Worm (Caenorhabditis elegans) whole organism, L4 larva: Measurements from ENCODE around the gene B0034.4.

Source experiments
- D1046.2 ChIP-seq: fragments of 200-800 bp; sonication (Bioruptor generic); IDR thresholded peaks from 2 replicates; pipeline ENCODE4 v1.3.6; 2022; ENCODE audit warnings: missing genetic modification characterization, missing compliant biosample characterization
- F10B5.3 ChIP-seq: sonication (generic microtip); optimal IDR thresholded peaks from 2 replicates; lab custom pipeline; 2016; ENCODE audit warnings: mild to moderate bottlenecking, missing genetic modification characterization, missing compliant biosample characterization
- F26F4.8 ChIP-seq: fragments of 200-800 bp; sonication (Bioruptor generic); conservative IDR thresholded peaks from 2 replicates; pipeline ENCODE4 v1.3.6; 2022; ENCODE audit warnings: missing genetic modification characterization, missing compliant biosample characterization
- aha-1 ChIP-seq: fragments of 150-350 bp; peaks from one replicate; lab custom pipeline; 2014; ENCODE audit warnings: missing biosample characterization, missing genetic modification characterization
- arid-1 ChIP-seq: fragments of 200-800 bp; sonication (Bioruptor generic); conservative IDR thresholded peaks from 2 replicates; pipeline ENCODE4 v1.3.6; 2022; ENCODE audit warnings: missing genetic modification reagents, missing genetic modification characterization, missing compliant biosample characterization
- ceh-44 ChIP-seq: fragments of 200-800 bp; sonication (Bioruptor generic); IDR thresholded peaks from 2 replicates; pipeline ENCODE4 v1.3.6; 2022; ENCODE audit warnings: missing genetic modification reagents, missing genetic modification characterization, missing compliant biosample characterization
- ceh-62 ChIP-seq: sonication (generic microtip); optimal IDR thresholded peaks from 2 replicates; lab custom pipeline; 2017; ENCODE audit warnings: missing biosample characterization, missing genetic modification characterization
- ces-1 ChIP-seq: fragments of 150-350 bp; sonication (generic microtip); optimal IDR thresholded peaks from 4 replicates; lab custom pipeline; 2014; ENCODE audit warnings: missing biosample characterization, missing genetic modification reagents, missing genetic modification characterization
- cey-2 ChIP-seq: sonication (generic microtip); optimal IDR thresholded peaks from 3 replicates; lab custom pipeline; 2017; ENCODE audit warnings: missing genetic modification characterization, mild to moderate bottlenecking, missing compliant biosample characterization, antibody characterized with exemption, borderline replicate concordance; ENCODE audit not compliant: insufficient read depth
- daf-16 ChIP-seq, 3 experiments: sonication (generic microtip); optimal IDR thresholded peaks; 2 replicates each; lab custom pipeline; 2016 to 2017; ENCODE audit warnings: missing genetic modification characterization in 3 of 3, missing genetic modification reagents in 3 of 3, mild to moderate bottlenecking in 2 of 3, missing compliant biosample characterization in 2 of 3, missing biosample characterization in 1 of 3, moderate library complexity in 1 of 3
- dmd-6 ChIP-seq: fragments of 200-800 bp; sonication (Bioruptor generic); IDR thresholded peaks from 2 replicates; pipeline ENCODE4 v1.3.6; 2022; ENCODE audit warnings: missing genetic modification reagents, missing genetic modification characterization, missing compliant biosample characterization
- dmd-8 ChIP-seq: fragments of 200-800 bp; sonication (Bioruptor generic); IDR thresholded peaks from 2 replicates; pipeline ENCODE4 v1.3.6; 2022; ENCODE audit warnings: missing genetic modification characterization, missing compliant biosample characterization
- duxl-1 ChIP-seq: sonication (generic microtip); optimal IDR thresholded peaks from 2 replicates; lab custom pipeline; 2016; ENCODE audit warnings: mild to moderate bottlenecking, missing genetic modification characterization, moderate library complexity, missing compliant biosample characterization; ENCODE audit not compliant: poor library complexity
- dve-1 ChIP-seq: sonication (generic microtip); optimal IDR thresholded peaks from 2 replicates; lab custom pipeline; 2017; ENCODE audit warnings: antibody characterized with exemption, mild to moderate bottlenecking, missing genetic modification characterization, missing compliant biosample characterization; ENCODE audit not compliant: insufficient read depth
- egl-27 ChIP-seq: sonication (generic microtip); optimal IDR thresholded peaks from 3 replicates; lab custom pipeline; 2017; ENCODE audit warnings: missing biosample characterization, missing genetic modification reagents, missing genetic modification characterization
- egl-43 ChIP-seq: fragments of 200-800 bp; sonication (Bioruptor generic); IDR thresholded peaks from 2 replicates; pipeline ENCODE4 v1.3.6; 2022; ENCODE audit warnings: missing genetic modification reagents, missing genetic modification characterization, missing compliant biosample characterization
- fos-1 ChIP-seq: fragments of 150-350 bp; optimal IDR thresholded peaks from 2 replicates; lab custom pipeline; 2014; ENCODE audit warnings: missing biosample characterization, missing genetic modification characterization
- hlh-11 ChIP-seq: fragments of 200-800 bp; sonication (Bioruptor generic); optimal IDR thresholded peaks from 2 replicates; lab custom pipeline; 2018; ENCODE audit warnings: mild to moderate bottlenecking, missing genetic modification characterization, missing compliant biosample characterization
- hlh-30 ChIP-seq: sonication (generic microtip); optimal IDR thresholded peaks from 2 replicates; lab custom pipeline; 2017; ENCODE audit warnings: antibody characterized with exemption, mild to moderate bottlenecking, missing genetic modification characterization, missing compliant biosample characterization; ENCODE audit not compliant: insufficient read depth
- hmg-1.1 ChIP-seq: fragments of 200-800 bp; sonication (Bioruptor generic); IDR thresholded peaks from 2 replicates; pipeline ENCODE4 v1.3.6; 2022; ENCODE audit warnings: missing genetic modification reagents, missing genetic modification characterization, missing compliant biosample characterization
- lin-38 ChIP-seq: fragments of 200-800 bp; sonication (Bioruptor generic); IDR thresholded peaks from 2 replicates; pipeline ENCODE4 v1.3.6; 2022; ENCODE audit warnings: missing genetic modification reagents, missing genetic modification characterization, missing compliant biosample characterization
- lir-3 ChIP-seq: sonication (generic microtip); optimal IDR thresholded peaks from 2 replicates; lab custom pipeline; 2016; ENCODE audit warnings: mild to moderate bottlenecking, missing genetic modification characterization, missing compliant biosample characterization
- lsy-2 ChIP-seq, 2 experiments: fragments of 150-350 bp in 1 of 2; sonication (generic microtip) in 1 of 2; optimal IDR thresholded peaks; 2 replicates each; lab custom pipeline; 2014 to 2017; ENCODE audit warnings: missing biosample characterization in 2 of 2, missing genetic modification characterization in 2 of 2
- madf-5 ChIP-seq, 2 experiments: fragments of 200-800 bp; sonication (Bioruptor generic); IDR thresholded peaks; 2 replicates each; pipeline ENCODE4 v1.3.6; 2022; ENCODE audit warnings: missing compliant biosample characterization in 2 of 2, missing genetic modification characterization in 2 of 2
- mdl-1 ChIP-seq, 2 experiments: fragments of 150-350 bp in 1 of 2; sonication (generic microtip) in 1 of 2; optimal IDR thresholded peaks; 2 replicates each; lab custom pipeline; 2014 to 2017; ENCODE audit warnings: missing biosample characterization in 2 of 2, missing genetic modification characterization in 2 of 2
- mdt-29 ChIP-seq: fragments of 200-800 bp; sonication (Bioruptor generic); IDR thresholded peaks from 2 replicates; pipeline ENCODE4 v1.3.6; 2022; ENCODE audit warnings: missing genetic modification reagents, missing genetic modification characterization, missing compliant biosample characterization
- mep-1 ChIP-seq: fragments of 150-350 bp; sonication (generic microtip); optimal IDR thresholded peaks from 3 replicates; lab custom pipeline; 2014; ENCODE audit warnings: missing biosample characterization, missing genetic modification characterization
- mes-2 ChIP-seq: sonication (generic microtip); optimal IDR thresholded peaks from 2 replicates; lab custom pipeline; 2016; ENCODE audit warnings: missing genotype, mild to moderate bottlenecking, missing genetic modification characterization, missing compliant biosample characterization; ENCODE audit not compliant: poor library complexity, severe bottlenecking
- mxl-2 ChIP-seq: fragments of 200-800 bp; sonication (Bioruptor generic); conservative IDR thresholded peaks from 2 replicates; pipeline ENCODE4 v1.3.6; 2022; ENCODE audit warnings: missing genetic modification reagents, missing genetic modification characterization, missing compliant biosample characterization
- mxl-3 ChIP-seq: fragments of 200-800 bp; sonication (Bioruptor generic); optimal IDR thresholded peaks from 2 replicates; lab custom pipeline; 2018; ENCODE audit warnings: mild to moderate bottlenecking, missing genetic modification characterization, missing compliant biosample characterization
- nhr-10 ChIP-seq: fragments of 150-350 bp; optimal IDR thresholded peaks from 2 replicates; lab custom pipeline; 2014; ENCODE audit warnings: missing biosample characterization, missing genetic modification characterization
- nhr-237 ChIP-seq: sonication (generic microtip); optimal IDR thresholded peaks from 2 replicates; lab custom pipeline; 2017; ENCODE audit warnings: missing biosample characterization, missing genetic modification characterization
- nhr-25 ChIP-seq: sonication (generic microtip); optimal IDR thresholded peaks from 2 replicates; lab custom pipeline; 2017; ENCODE audit warnings: missing genetic modification characterization, mild to moderate bottlenecking, missing compliant biosample characterization, antibody characterized with exemption, moderate library complexity, borderline replicate concordance; ENCODE audit not compliant: insufficient read depth
- nhr-28 ChIP-seq: fragments of 150-350 bp; optimal IDR thresholded peaks from 2 replicates; lab custom pipeline; 2014; ENCODE audit warnings: missing biosample characterization, missing genetic modification characterization
- nhr-42 ChIP-seq: fragments of 200-800 bp; sonication (Bioruptor generic); IDR thresholded peaks from 2 replicates; pipeline ENCODE4 v1.3.6; 2022; ENCODE audit warnings: missing genetic modification characterization, missing compliant biosample characterization
- nhr-77 ChIP-seq: fragments of 150-350 bp; optimal IDR thresholded peaks from 2 replicates; lab custom pipeline; 2014; ENCODE audit warnings: missing biosample characterization, missing genetic modification characterization
- pha-4 ChIP-seq, 2 experiments: fragments of 150-350 bp in 1 of 2; fragments of 200-800 bp in 1 of 2; sonication (Bioruptor generic) in 1 of 2; IDR thresholded peaks in 1 of 2; optimal IDR thresholded peaks in 1 of 2; 2 replicates each; pipeline versions ENCODE4 v1.3.6 to Lab custom; 2014 to 2022; ENCODE audit warnings: missing genetic modification characterization in 2 of 2, missing genetic modification reagents in 2 of 2, missing biosample characterization in 1 of 2, missing compliant biosample characterization in 1 of 2
- rbr-2 ChIP-seq: sonication (generic microtip); optimal IDR thresholded peaks from 2 replicates; lab custom pipeline; 2016; ENCODE audit warnings: missing genotype, missing genetic modification characterization, missing compliant biosample characterization
- saeg-2 ChIP-seq: fragments of 200-800 bp; sonication (Bioruptor generic); IDR thresholded peaks from 2 replicates; pipeline ENCODE4 v1.3.6; 2022; ENCODE audit warnings: missing genetic modification reagents, missing genetic modification characterization, missing compliant biosample characterization
- tag-97 ChIP-seq: fragments of 200-800 bp; sonication (Bioruptor generic); IDR thresholded peaks from 2 replicates; pipeline ENCODE4 v1.3.6; 2022; ENCODE audit warnings: missing genetic modification characterization, missing compliant biosample characterization
- tra-1 ChIP-seq: fragments of 200-800 bp; sonication (Bioruptor generic); IDR thresholded peaks from 2 replicates; pipeline ENCODE4 v1.3.6; 2022; ENCODE audit warnings: missing genetic modification reagents, missing genetic modification characterization, missing compliant biosample characterization
- unc-62 ChIP-seq, 3 experiments: fragments of 150-350 bp in 1 of 3; sonication (generic microtip); optimal IDR thresholded peaks in 2 of 3; peaks in 1 of 3; 1 replicate in 1 of 3; 2 replicates in 2 of 3; lab custom pipeline; 2014 to 2017; ENCODE audit warnings: missing biosample characterization in 3 of 3, missing genetic modification characterization in 3 of 3, missing genetic modification reagents in 3 of 3, missing genotype in 1 of 3
- zip-2 ChIP-seq: fragments of 150-350 bp; optimal IDR thresholded peaks from 2 replicates; lab custom pipeline; 2014; ENCODE audit warnings: missing biosample characterization, missing genetic modification characterization
- ztf-7 ChIP-seq: fragments of 150-350 bp; optimal IDR thresholded peaks from 2 replicates; lab custom pipeline; 2014; ENCODE audit warnings: missing biosample characterization, missing genetic modification characterization

The B0034.4 gene

DNA sequence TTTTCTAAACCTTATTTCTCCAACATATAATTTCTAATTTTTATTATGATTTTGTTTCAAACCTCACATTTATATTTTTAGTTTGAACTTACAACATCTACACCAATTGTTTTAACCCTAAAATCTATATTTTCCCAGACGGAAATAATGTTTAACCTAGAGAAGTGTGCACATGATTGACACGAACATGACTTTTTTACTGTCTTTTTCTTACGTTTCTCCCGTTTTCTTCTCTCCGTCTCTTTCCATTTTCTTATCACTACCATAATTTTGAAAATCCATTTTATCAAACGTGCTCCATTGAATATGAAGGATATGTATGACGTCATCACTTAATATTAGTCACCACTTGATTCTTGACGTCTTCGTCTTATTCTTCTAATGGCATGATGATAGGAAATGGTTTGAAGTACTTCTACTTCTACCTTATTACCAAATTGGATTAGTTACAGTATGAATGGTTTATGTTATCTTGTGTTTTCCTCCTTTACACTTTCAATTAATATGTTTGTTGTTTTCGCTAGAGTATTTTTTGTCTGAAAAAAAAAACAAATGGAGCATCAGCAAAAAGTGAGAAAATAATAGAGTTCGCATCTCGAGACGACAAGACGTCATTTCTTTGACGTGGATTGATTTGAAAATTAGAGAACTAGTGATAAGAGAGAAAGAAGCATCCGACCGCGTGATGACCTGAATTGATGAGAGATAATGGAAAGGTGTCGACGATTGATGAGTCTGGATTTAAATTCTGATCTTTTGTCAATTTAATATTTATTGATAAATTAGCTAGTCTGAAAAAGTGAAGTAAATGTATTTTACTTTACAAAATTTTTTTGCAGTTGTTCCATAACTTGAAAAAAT is 37.2 kb downstream of the B0034.4 start (continued):
- TF ChIP-seq egl-43 (GFP tag; lab: Robert Waterston, UW): no peak
- TF ChIP-seq mxl-3 (GFP tag; lab: Kevin White, UChicago): no peak
- no peak for TF ChIP-seq lir-3 (tag; lab: Kevin White, UChicago)
- TF ChIP-seq dmd-6: peak; percentile 87
- TF ChIP-seq ceh-44 (GFP tag; lab: Robert Waterston, UW): no peak
- TF ChIP-seq fos-1 (tag; lab: Kevin White, UChicago): no peak
- TF ChIP-seq nhr-77 (tag; lab: Kevin White, UChicago): peak; percentile 45
- no peak for TF ChIP-seq zip-2 (tag; lab: Kevin White, UChicago)
- no peak for TF ChIP-seq egl-27 (tag; lab: Kevin White, UChicago)
- no peak for TF ChIP-seq arid-1 (GFP tag; lab: Robert Waterston, UW)
- no peak for TF ChIP-seq lin-38
- no peak for TF ChIP-seq nhr-237
- TF ChIP-seq hlh-30 (tag; lab: Kevin White, UChicago): peak; percentile 86
- no peak for TF ChIP-seq hmg-1.1 (GFP tag; lab: Robert Waterston, UW)
- TF ChIP-seq nhr-25 (tag; lab: Kevin White, UChicago): no peak
- TF ChIP-seq tra-1 (GFP tag; lab: Robert Waterston, UW): peak; percentile 70
- TF ChIP-seq D1046.2 (GFP tag; lab: Robert Waterston, UW): no peak
- TF ChIP-seq F26F4.8 (GFP tag; lab: Robert Waterston, UW): no peak
- TF ChIP-seq tag-97: no peak
- peak in 1 of 2 experiments; percentile 14 for TF ChIP-seq mdl-1 (tag; optimal IDR thresholded peaks at IDR 0.05; lab: Kevin White, UChicago)
- no peak for TF ChIP-seq rbr-2
- TF ChIP-seq ztf-7: no peak
- TF ChIP-seq ces-1 (GFP tag; lab: Kevin White, UChicago): no peak
- no peak for TF ChIP-seq nhr-10 (tag; lab: Kevin White, UChicago)
- TF ChIP-seq ceh-62 (tag; lab: Kevin White, UChicago): no peak
- TF ChIP-seq F10B5.3: no peak
- TF ChIP-seq madf-5 (GFP tag; IDR thresholded peaks at IDR 0.05; lab: Robert Waterston, UW): no peak

DNA sequence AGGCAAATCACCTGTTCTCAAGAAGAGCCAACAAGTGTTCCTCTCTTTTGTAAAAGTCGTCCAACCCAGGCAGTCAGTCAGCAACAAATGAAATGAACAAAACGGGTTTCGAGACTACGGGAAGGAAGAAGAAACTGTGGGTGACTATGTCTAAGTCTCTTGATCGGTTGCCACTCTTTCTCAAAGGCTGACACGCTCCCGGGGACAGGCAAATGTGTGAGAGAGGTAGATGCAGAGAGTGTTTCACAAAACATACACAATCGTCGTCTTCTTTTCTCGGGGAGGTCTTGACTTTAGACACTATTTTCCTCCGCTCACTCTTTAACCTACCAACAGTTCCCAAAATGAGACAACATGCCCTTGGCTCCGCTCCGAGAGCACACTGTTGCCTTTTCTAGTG is 38.2 kb downstream of the B0034.4 start:
- TF ChIP-seq nhr-42 (GFP tag; lab: Robert Waterston, UW) (no peak), dmd-8 (peak; percentile 53; the same call in 1 of the 2 replicates), hmg-1.1 (GFP tag; lab: Robert Waterston, UW) (peak; percentile 39; the same call in 1 of the 2 replicates), egl-27 (tag; lab: Kevin White, UChicago) (no peak), mes-2 (tag; lab: Kevin White, UChicago) (peak; percentile 62), nhr-28 (tag; lab: Kevin White, UChicago) (peak; percentile 84), dmd-6 (peak; percentile 43; the same call in 1 of the 2 replicates), mdt-29 (no peak), tra-1 (GFP tag; lab: Robert Waterston, UW) (0 out of 2 replicates have a peak, but pooled peaks have one; percentile 21), mep-1 (peak; percentile 42), hlh-11 (tag; lab: Kevin White, UChicago) (peak; percentile 72), lsy-2 (tag; optimal IDR thresholded peaks at IDR 0.05; lab: Kevin White, UChicago) (peak in 1 of 2 experiments; percentile 21), mxl-3 (GFP tag; lab: Kevin White, UChicago) (peak; percentile 66), ceh-44 (GFP tag; lab: Robert Waterston, UW) (no peak), dve-1 (tag; lab: Kevin White, UChicago) (peak; percentile 26), duxl-1 (tag; lab: Kevin White, UChicago) (no peak), mxl-2 (GFP tag; lab: Robert Waterston, UW) (no peak), cey-2 (tag; lab: Kevin White, UChicago) (no peak), saeg-2 (GFP tag; lab: Robert Waterston, UW) (no peak), nhr-25 (tag; lab: Kevin White, UChicago) (peak; percentile 41), unc-62 (GFP tag; optimal IDR thresholded peaks at IDR 0.05 in 1 of 2; lab: Kevin White, UChicago) (peak in 1 of 2 experiments; percentile 51), unc-62 (tag; optimal IDR thresholded peaks at IDR 0.05; lab: Kevin White, UChicago) (no peak), arid-1 (GFP tag; lab: Robert Waterston, UW) (no peak), mdl-1 (tag; optimal IDR thresholded peaks at IDR 0.05; lab: Kevin White, UChicago) (peak in 1 of 2 experiments; percentile 65), aha-1 (tag; lab: Kevin White, UChicago) (peak; percentile 77), daf-16 (GFP tag; optimal IDR thresholded peaks at IDR 0.05; lab: Kevin White, UChicago) (no peak), daf-16 (tag; optimal IDR thresholded peaks at IDR 0.05; lab: Kevin White, UChicago) (peak; percentile 37), nhr-77 (tag; lab: Kevin White, UChicago) (peak; percentile 27), pha-4 (GFP tag; IDR thresholded peaks at IDR 0.05; lab: Robert Waterston, UW) (no peak), pha-4 (tag; optimal IDR thresholded peaks at IDR 0.05; lab: Kevin White, UChicago) (peak; percentile 40)
